Fruit fly (Drosophila melanogaster) whole organism, embryonic: ENCODE measurements around the gene mRpS25.

Source experiments
- Antp ChIP-seq: fragments of 200-800 bp; sonication (Bioruptor generic); optimal IDR thresholded peaks from 3 replicates; lab custom pipeline; 2016; ENCODE audit warnings: missing biosample characterization, missing genetic modification characterization
- CG10366 ChIP-seq: fragments of 200-800 bp; sonication (Bioruptor generic); IDR thresholded peaks from 2 replicates; pipeline ENCODE4 v1.3.6; 2022; ENCODE audit warnings: missing biosample characterization, missing genetic modification characterization
- CG12219 ChIP-seq: fragments of 200-800 bp; sonication (Bioruptor generic); optimal IDR thresholded peaks from 3 replicates; lab custom pipeline; 2018; ENCODE audit warnings: missing biosample characterization, mild to moderate bottlenecking, missing genetic modification characterization
- CG12659 ChIP-seq: fragments of 200-800 bp; sonication (Bioruptor generic); optimal IDR thresholded peaks from 3 replicates; lab custom pipeline; 2017; ENCODE audit warnings: mild to moderate bottlenecking, missing biosample characterization, missing genetic modification reagents, missing genetic modification characterization
- CG17328 ChIP-seq: fragments of 200-800 bp; sonication (Bioruptor generic); IDR thresholded peaks from 2 replicates; pipeline ENCODE4 v1.3.6; 2022; ENCODE audit warnings: missing biosample characterization, missing genetic modification characterization
- CG17361 ChIP-seq: fragments of 200-800 bp; sonication (Bioruptor generic); IDR thresholded peaks from 3 replicates; pipeline ENCODE4 v1.3.6; 2022; ENCODE audit warnings: missing biosample characterization, missing genetic modification characterization
- CG17385 ChIP-seq: fragments of 200-800 bp; sonication (Bioruptor generic); optimal IDR thresholded peaks from 3 replicates; lab custom pipeline; 2018; ENCODE audit warnings: missing biosample characterization, mild to moderate bottlenecking, missing genetic modification characterization
- CG18262 ChIP-seq: fragments of 200-800 bp; optimal IDR thresholded peaks from 3 replicates; lab custom pipeline; 2019; ENCODE audit warnings: missing biosample characterization, mild to moderate bottlenecking, missing genetic modification characterization, moderate library complexity
- CG18599 ChIP-seq: fragments of 200-800 bp; sonication (Bioruptor generic); optimal IDR thresholded peaks from 3 replicates; lab custom pipeline; 2017; ENCODE audit warnings: missing biosample characterization, missing genetic modification characterization, mild to moderate bottlenecking, moderate library complexity, missing genetic modification reagents
- CG2678 ChIP-seq: fragments of 200-800 bp; sonication (Bioruptor generic); optimal IDR thresholded peaks from 3 replicates; lab custom pipeline; 2019; ENCODE audit warnings: missing biosample characterization, mild to moderate bottlenecking, missing genetic modification characterization, moderate library complexity
- CG2712 ChIP-seq: fragments of 200-800 bp; optimal IDR thresholded peaks from 3 replicates; lab custom pipeline; 2019; ENCODE audit warnings: missing biosample characterization, mild to moderate bottlenecking, missing genetic modification characterization, moderate library complexity
- CG30403 ChIP-seq: fragments of 200-800 bp; sonication (Bioruptor generic); optimal IDR thresholded peaks from 3 replicates; lab custom pipeline; 2016; ENCODE audit warnings: missing biosample characterization, missing genetic modification characterization
- CG31224 ChIP-seq: fragments of 200-800 bp; sonication (Bioruptor generic); IDR thresholded peaks from 2 replicates; pipeline ENCODE4 v1.3.6; 2022; ENCODE audit warnings: missing biosample characterization, missing genetic modification characterization
- CG31441 ChIP-seq: fragments of 200-800 bp; sonication (Bioruptor generic); IDR thresholded peaks from 2 replicates; pipeline ENCODE4 v1.3.6; 2022; ENCODE audit warnings: missing biosample characterization, missing genetic modification characterization
- CG3995 ChIP-seq: fragments of 200-800 bp; sonication (Bioruptor generic); optimal IDR thresholded peaks from 3 replicates; lab custom pipeline; 2016; ENCODE audit warnings: missing biosample characterization, missing genetic modification characterization
- CG4730 ChIP-seq: fragments of 200-800 bp; sonication (Bioruptor generic); IDR thresholded peaks from 2 replicates; pipeline ENCODE4 v1.3.6; 2022; ENCODE audit warnings: missing biosample characterization, missing genetic modification characterization
- CG4820 ChIP-seq: fragments of 200-800 bp; sonication (Bioruptor generic); optimal IDR thresholded peaks from 3 replicates; lab custom pipeline; 2016; ENCODE audit warnings: missing biosample characterization, missing genetic modification characterization
- CG6689 ChIP-seq: fragments of 200-800 bp; sonication (Bioruptor generic); IDR thresholded peaks from 2 replicates; pipeline ENCODE4 v1.3.6; 2022; ENCODE audit warnings: missing biosample characterization, missing genetic modification characterization
- CG6765 ChIP-seq: fragments of 200-800 bp; sonication (Bioruptor generic); optimal IDR thresholded peaks from 3 replicates; lab custom pipeline; 2017; ENCODE audit warnings: missing biosample characterization, mild to moderate bottlenecking, missing genetic modification characterization
- CG7271 ChIP-seq: fragments of 200-800 bp; sonication (Bioruptor generic); optimal IDR thresholded peaks from 2 replicates; lab custom pipeline; 2018; ENCODE audit warnings: missing biosample characterization, mild to moderate bottlenecking, missing genetic modification characterization, moderate library complexity
- Chrac-16 ChIP-seq: fragments of 200-800 bp; sonication (Bioruptor generic); optimal IDR thresholded peaks from 3 replicates; lab custom pipeline; 2016; ENCODE audit warnings: missing biosample characterization, missing genetic modification characterization
- Dek ChIP-seq: fragments of 200-800 bp; sonication (Bioruptor generic); optimal IDR thresholded peaks from 3 replicates; lab custom pipeline; 2019; ENCODE audit warnings: missing biosample characterization, mild to moderate bottlenecking, missing genetic modification characterization, moderate library complexity
- Fer3 ChIP-seq: fragments of 200-800 bp; sonication (Bioruptor generic); optimal IDR thresholded peaks from 2 replicates; lab custom pipeline; 2018; ENCODE audit warnings: missing biosample characterization, mild to moderate bottlenecking, missing genetic modification characterization, moderate library complexity
- HLHmδ ChIP-seq: fragments of 200-800 bp; sonication (Bioruptor generic); optimal IDR thresholded peaks from 2 replicates; lab custom pipeline; 2018; ENCODE audit warnings: missing biosample characterization, mild to moderate bottlenecking, missing genetic modification characterization, moderate library complexity
- Mad ChIP-seq: fragments of 200-800 bp; sonication (Bioruptor generic); optimal IDR thresholded peaks from 2 replicates; lab custom pipeline; 2016; ENCODE audit warnings: missing biosample characterization, missing genetic modification characterization
- Meics ChIP-seq: fragments of 200-800 bp; sonication (Bioruptor generic); optimal IDR thresholded peaks from 2 replicates; lab custom pipeline; 2017; ENCODE audit warnings: missing biosample characterization, mild to moderate bottlenecking, missing genetic modification characterization
- Nf-YC ChIP-seq: fragments of 200-800 bp; optimal IDR thresholded peaks from 3 replicates; lab custom pipeline; 2019; ENCODE audit warnings: missing biosample characterization, mild to moderate bottlenecking, missing genetic modification characterization, moderate library complexity
- NfI ChIP-seq: fragments of 200-800 bp; sonication (Bioruptor generic); optimal IDR thresholded peaks from 3 replicates; lab custom pipeline; 2018; ENCODE audit warnings: missing biosample characterization, mild to moderate bottlenecking, missing genetic modification characterization, moderate library complexity
- Oli ChIP-seq: fragments of 200-800 bp; sonication (Bioruptor generic); optimal IDR thresholded peaks from 2 replicates; lab custom pipeline; 2018; ENCODE audit warnings: missing biosample characterization, mild to moderate bottlenecking, missing genetic modification characterization, moderate library complexity
- PHDP ChIP-seq: fragments of 200-800 bp; sonication (Bioruptor generic); optimal IDR thresholded peaks from 3 replicates; lab custom pipeline; 2018; ENCODE audit warnings: missing biosample characterization, mild to moderate bottlenecking, missing genetic modification characterization, moderate library complexity
- Sin3A ChIP-seq: fragments of >200 bp; optimal IDR thresholded peaks from 2 replicates; lab custom pipeline; 2018
- TFAM ChIP-seq: fragments of 200-800 bp; sonication (Bioruptor generic); optimal IDR thresholded peaks from 2 replicates; lab custom pipeline; 2017; ENCODE audit warnings: missing biosample characterization, missing genetic modification characterization, inconsistent platforms
- Trl ChIP-seq, 3 experiments: fragments of >200 bp in 2 of 3; fragments of 200-800 bp in 1 of 3; sonication (Bioruptor generic) in 1 of 3; optimal IDR thresholded peaks; 2 replicates in 1 of 3; 3 replicates in 2 of 3; lab custom pipeline; 2016 to 2017; ENCODE audit warnings: missing biosample characterization in 1 of 3, missing genetic modification characterization in 1 of 3
- az2 ChIP-seq: fragments of 200-800 bp; sonication (Bioruptor generic); optimal IDR thresholded peaks from 3 replicates; lab custom pipeline; 2016; ENCODE audit warnings: missing biosample characterization, missing genetic modification characterization
- ci ChIP-seq: fragments of 200-800 bp; sonication (Bioruptor generic); IDR thresholded peaks from 3 replicates; pipeline ENCODE4 v1.3.6; 2022; ENCODE audit warnings: missing biosample characterization, missing genetic modification characterization
- cwo ChIP-seq: fragments of 200-800 bp; sonication (Bioruptor generic); optimal IDR thresholded peaks from 3 replicates; lab custom pipeline; 2017; ENCODE audit warnings: missing biosample characterization, missing genetic modification characterization, mild to moderate bottlenecking, moderate library complexity, missing genetic modification reagents
- fru ChIP-seq: fragments of >200 bp; optimal IDR thresholded peaks from 2 replicates; lab custom pipeline; 2017
- gem ChIP-seq: fragments of 200-800 bp; sonication (Bioruptor generic); optimal IDR thresholded peaks from 2 replicates; lab custom pipeline; 2019; ENCODE audit warnings: missing biosample characterization, mild to moderate bottlenecking, missing genetic modification characterization, moderate library complexity
- grau ChIP-seq: fragments of 200-800 bp; optimal IDR thresholded peaks from 3 replicates; lab custom pipeline; 2019; ENCODE audit warnings: missing biosample characterization, mild to moderate bottlenecking, missing genetic modification characterization, moderate library complexity
- gsb ChIP-seq: fragments of 200-800 bp; sonication (Bioruptor generic); IDR thresholded peaks from 2 replicates; pipeline ENCODE4 v1.3.6; 2022; ENCODE audit warnings: missing biosample characterization, missing genetic modification characterization
- gt ChIP-seq: fragments of 200-800 bp; sonication (Bioruptor generic); IDR thresholded peaks from 2 replicates; pipeline ENCODE4 v1.3.6; 2022; ENCODE audit warnings: missing biosample characterization, missing genetic modification characterization
- lilli ChIP-seq: fragments of 200-800 bp; sonication (Bioruptor generic); optimal IDR thresholded peaks from 3 replicates; lab custom pipeline; 2016; ENCODE audit warnings: missing biosample characterization, missing genetic modification characterization
- pzg ChIP-seq: fragments of 200-800 bp; sonication (Bioruptor generic); optimal IDR thresholded peaks from 3 replicates; lab custom pipeline; 2018; ENCODE audit warnings: missing biosample characterization, mild to moderate bottlenecking, missing genetic modification characterization, moderate library complexity
- rib ChIP-seq: fragments of 200-800 bp; sonication (Bioruptor generic); IDR thresholded peaks from 2 replicates; pipeline ENCODE4 v1.3.6; 2022; ENCODE audit warnings: missing biosample characterization, missing genetic modification characterization
- salm ChIP-seq: fragments of 200-800 bp; sonication (Bioruptor generic); optimal IDR thresholded peaks from 2 replicates; lab custom pipeline; 2018; ENCODE audit warnings: missing biosample characterization, mild to moderate bottlenecking, missing genetic modification characterization
- sens ChIP-seq: fragments of 200-800 bp; sonication (Bioruptor generic); peaks from one replicate; lab custom pipeline; 2016; ENCODE audit warnings: missing biosample characterization, missing genetic modification characterization
- sug ChIP-seq: fragments of 200-800 bp; optimal IDR thresholded peaks from 2 replicates; lab custom pipeline; 2019; ENCODE audit warnings: missing biosample characterization, mild to moderate bottlenecking, missing genetic modification characterization, moderate library complexity
- zfh2 ChIP-seq: fragments of 200-800 bp; sonication (Bioruptor generic); optimal IDR thresholded peaks from 2 replicates; lab custom pipeline; 2016; ENCODE audit warnings: missing biosample characterization, missing genetic modification characterization

mRpS25 gene

dm6 chrX:14593091-14593490 lies 10.3 kb upstream of the mRpS25 start (continued):
- no peak for TF ChIP-seq Antp
- peak; percentile 42 for TF ChIP-seq Oli (tag; lab: Kevin White, UChicago)
- 0 out of 2 replicates have a peak, but pooled peaks have one; percentile 12 for TF ChIP-seq CG4730 (GFP tag; lab: Robert Waterston, UW)
- TF ChIP-seq salm (tag; lab: Kevin White, UChicago) = peak; percentile 14
- no peak for TF ChIP-seq Sin3A (lab: Kevin White, UChicago)
- TF ChIP-seq CG7271 (tag; lab: Kevin White, UChicago) = no peak
- no peak for TF ChIP-seq az2
- TF ChIP-seq fru (lab: Kevin White, UChicago) = no peak
- no peak for TF ChIP-seq Chrac-16 (GFP tag; lab: Kevin White, UChicago)
- TF ChIP-seq CG2712 = peak; percentile 25
- peak; percentile 12 for TF ChIP-seq lilli (GFP tag; lab: Kevin White, UChicago)
- TF ChIP-seq CG3995 (GFP tag; lab: Kevin White, UChicago) = no peak
- peak; percentile 78 for TF ChIP-seq sens
- no peak for TF ChIP-seq CG17328 (GFP tag; lab: Robert Waterston, UW)
- peak; percentile 40 for TF ChIP-seq Nf-YC (tag; lab: Kevin White, UChicago)
- 0 out of 2 replicates have a peak, but pooled peaks have one; percentile 8 for TF ChIP-seq CG6689 (GFP tag; lab: Robert Waterston, UW)
- no peak for TF ChIP-seq gsb (GFP tag; lab: Robert Waterston, UW)
- TF ChIP-seq CG6765 (GFP tag; lab: Kevin White, UChicago) = peak; percentile 10
- peak; percentile 61 for TF ChIP-seq Meics (GFP tag; lab: Kevin White, UChicago)
- peak; percentile 26 for TF ChIP-seq CG18599
- TF ChIP-seq Fer3 (tag; lab: Kevin White, UChicago) = no peak
- TF ChIP-seq cwo (GFP tag; lab: Kevin White, UChicago) = peak; percentile 10
- TF ChIP-seq Dek (tag; lab: Kevin White, UChicago) = peak; percentile 7
- no peak for TF ChIP-seq CG31224 (GFP tag; lab: Robert Waterston, UW)
- no peak for TF ChIP-seq TFAM (GFP tag; lab: Kevin White, UChicago)
- TF ChIP-seq HLHmδ (GFP tag; lab: Kevin White, UChicago) = no peak
- no peak for TF ChIP-seq pzg
- peak; percentile 23 for TF ChIP-seq CG18262 (tag; lab: Kevin White, UChicago)
- TF ChIP-seq CG12219 = no peak
- TF ChIP-seq CG30403 (GFP tag; lab: Kevin White, UChicago) = peak; percentile 41
- peak; percentile 22 for TF ChIP-seq CG17385 (GFP tag; lab: Kevin White, UChicago)
- TF ChIP-seq PHDP (tag; lab: Kevin White, UChicago) = peak; percentile 47
- TF ChIP-seq CG17361 (GFP tag; lab: Robert Waterston, UW) = peak; percentile 48; the same call in 1 of the 3 replicates
- TF ChIP-seq grau (tag; lab: Kevin White, UChicago) = peak; percentile 57
- peak; percentile 62 for TF ChIP-seq CG2678 (tag; lab: Kevin White, UChicago)
- TF ChIP-seq CG31441 = peak; percentile 35; the same call in 1 of the 2 replicates
- peak; percentile 8; the same call in 1 of the 2 replicates for TF ChIP-seq CG10366
- peak; percentile 0 for TF ChIP-seq sug (tag; lab: Kevin White, UChicago)
- no peak for TF ChIP-seq gt (GFP tag; lab: Robert Waterston, UW)
- no peak for TF ChIP-seq zfh2 (GFP tag; lab: Kevin White, UChicago)
- no peak for TF ChIP-seq CG4820 (GFP tag; lab: Kevin White, UChicago)
- TF ChIP-seq ci (GFP tag; lab: Robert Waterston, UW) = no peak
- TF ChIP-seq rib (GFP tag; lab: Robert Waterston, UW) = no peak
- no peak for TF ChIP-seq Mad
- TF ChIP-seq CG12659 = peak; percentile 34
- peak; percentile 63 for TF ChIP-seq gem (tag; lab: Kevin White, UChicago)
- no peak for TF ChIP-seq Trl (optimal IDR thresholded peaks at IDR 0.05; lab: Kevin White, UChicago)
- no peak for TF ChIP-seq Trl (GFP tag; optimal IDR thresholded peaks at IDR 0.05; lab: Kevin White, UChicago)
- peak; percentile 9 for TF ChIP-seq NfI
